Worm (Caenorhabditis elegans) whole organism, L3 larva: ENCODE measurements around the gene F36D4.5.

Source experiments
- ZK546.5 ChIP-seq: sonication (generic microtip); optimal IDR thresholded peaks from 2 replicates; lab custom pipeline; 2017; ENCODE audit warnings: missing biosample characterization, missing genetic modification characterization
- aly-2 ChIP-seq: fragments of 150-350 bp; optimal IDR thresholded peaks from 2 replicates; lab custom pipeline; 2014; ENCODE audit warnings: missing biosample characterization, missing genetic modification characterization
- ama-1 ChIP-seq: fragments of 150-350 bp; optimal IDR thresholded peaks from 2 replicates; lab custom pipeline; 2018
- ceh-82 ChIP-seq: fragments of 150-350 bp; optimal IDR thresholded peaks from 2 replicates; lab custom pipeline; 2014; ENCODE audit warnings: missing biosample characterization, missing genetic modification characterization
- egl-27 ChIP-seq: sonication (generic microtip); optimal IDR thresholded peaks from 4 replicates; lab custom pipeline; 2017; ENCODE audit warnings: missing biosample characterization, missing genetic modification reagents, missing genetic modification characterization
- eor-1 ChIP-seq, 2 experiments: fragments of 150-350 bp; optimal IDR thresholded peaks; 2 replicates each; lab custom pipeline; 2014 to 2018; ENCODE audit warnings: missing biosample characterization in 2 of 2, missing genetic modification characterization in 2 of 2
- fkh-10 ChIP-seq: sonication (generic microtip); optimal IDR thresholded peaks from 2 replicates; lab custom pipeline; 2017; ENCODE audit warnings: missing biosample characterization, missing genetic modification reagents, missing genetic modification characterization
- lin-15B ChIP-seq: fragments of 150-350 bp; optimal IDR thresholded peaks from 2 replicates; lab custom pipeline; 2014; ENCODE audit warnings: missing biosample characterization, missing genetic modification characterization
- tbx-2 ChIP-seq: sonication (generic microtip); optimal IDR thresholded peaks from 2 replicates; lab custom pipeline; 2016; ENCODE audit warnings: mild to moderate bottlenecking, missing genetic modification characterization, missing compliant biosample characterization

DNA sequence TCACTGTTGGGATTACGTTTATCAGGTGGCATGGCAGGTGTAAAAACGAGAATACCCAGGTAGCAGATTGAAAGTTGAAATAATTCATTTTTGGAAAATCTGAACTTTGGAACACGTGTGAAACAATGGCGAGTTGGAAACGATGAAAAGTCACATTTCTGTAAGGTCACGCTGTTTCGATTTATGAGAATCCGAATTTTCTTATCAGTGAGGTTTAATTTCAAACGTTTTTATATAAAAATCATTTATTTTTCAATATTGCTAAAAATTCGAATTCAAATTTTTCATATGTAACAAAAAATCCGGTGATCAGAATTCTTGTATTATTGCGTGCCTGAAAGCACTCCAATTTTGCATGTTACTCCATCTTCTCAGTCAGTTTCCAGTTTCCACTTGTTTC lies 37.0 kb upstream of the F36D4.5 start, which contains the start of gene F07D3.3:
- no peak for TF ChIP-seq ceh-82 (tag; lab: Kevin White, UChicago)
- no peak for TF ChIP-seq fkh-10
- TF ChIP-seq lin-15B (tag; lab: Kevin White, UChicago), result no peak
- no peak for TF ChIP-seq eor-1 (tag; optimal IDR thresholded peaks at IDR 0.05; lab: Kevin White, UChicago)
- TF ChIP-seq ama-1 (lab: Kevin White, UChicago), result no peak
- no peak for TF ChIP-seq egl-27
- TF ChIP-seq aly-2 (tag; lab: Kevin White, UChicago), result no peak
- no peak for TF ChIP-seq ZK546.5 (tag; lab: Kevin White, UChicago)
- no peak for TF ChIP-seq tbx-2 (tag; lab: Kevin White, UChicago)
